Fruit fly (Drosophila melanogaster): ENCODE data around the gene Ulp1.

Ulp1 gene

DNA sequence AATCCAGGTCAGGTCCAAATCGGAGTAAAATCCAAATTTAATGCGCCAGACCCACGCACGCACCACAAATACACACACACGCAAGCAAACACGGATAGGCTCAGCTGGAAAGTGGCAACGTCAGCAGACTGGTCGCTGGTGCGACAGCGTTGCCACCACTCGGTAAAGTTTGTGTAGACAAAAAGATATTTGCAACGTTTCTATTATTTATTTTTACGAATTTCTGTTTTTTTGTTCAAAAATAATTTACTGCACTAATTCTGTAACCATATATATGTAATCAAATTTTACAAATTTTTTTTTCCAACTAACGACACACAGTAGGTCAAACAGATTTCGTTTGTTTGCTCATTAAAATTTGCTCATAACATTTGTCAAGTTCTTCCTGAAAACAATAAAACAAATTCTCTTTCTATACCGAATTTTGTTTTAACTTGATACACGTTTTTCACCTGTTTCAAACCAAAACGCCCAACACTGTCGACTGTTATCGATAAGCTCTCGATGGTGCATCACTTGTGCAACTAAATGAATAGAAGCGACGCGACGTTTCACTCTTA is 28.2 kb downstream of the Ulp1 start, which contains the start of the genes CG7556 and CG7453 (continued):
- no peak for TF ChIP-seq Trl (optimal IDR thresholded peaks at IDR 0.05)
- peak; percentile 62 for TF ChIP-seq Trl (GFP tag; optimal IDR thresholded peaks at IDR 0.05)
- TF ChIP-seq gsb-n (tag; optimal IDR thresholded peaks at IDR 0.05), result peak; percentile 57
- peak; percentile 47; the same call in 1 of the 2 replicates for TF ChIP-seq CG32772 (GFP tag; IDR thresholded peaks at IDR 0.05)
- peak; percentile 35 for TF ChIP-seq CG3407 (GFP tag; optimal IDR thresholded peaks at IDR 0.05)
- peak; percentile 42 for TF ChIP-seq caup (GFP tag; optimal IDR thresholded peaks at IDR 0.05; ENCODE audit: severe bottlenecking)
- TF ChIP-seq CG9609 (GFP tag; optimal IDR thresholded peaks at IDR 0.05), result peak; percentile 77
- TF ChIP-seq chif (GFP tag; optimal IDR thresholded peaks at IDR 0.05), result peak; percentile 72 to 79
- no peak for TF ChIP-seq corto (GFP tag; optimal IDR thresholded peaks at IDR 0.05)
- TF ChIP-seq CG17328 (GFP tag; IDR thresholded peaks at IDR 0.05), result 0 out of 2 replicates have a peak, but pooled peaks have one; percentile 27
- peak; percentile 66 for TF ChIP-seq CG12942 (GFP tag; optimal IDR thresholded peaks at IDR 0.05)
- no peak for TF ChIP-seq crol (GFP tag; IDR thresholded peaks at IDR 0.05)
- no peak for TF ChIP-seq yki (optimal IDR thresholded peaks at IDR 0.05)
- TF ChIP-seq hth (optimal IDR thresholded peaks at IDR 0.05), result no peak
- peak; percentile 49 for TF ChIP-seq twi (tag; optimal IDR thresholded peaks at IDR 0.05)
- TF ChIP-seq CG15696 (tag; optimal IDR thresholded peaks at IDR 0.05), result peak; percentile 74
- TF ChIP-seq Sin3A (optimal IDR thresholded peaks at IDR 0.05), result peak; percentile 65
- peak; percentile 74 for TF ChIP-seq CG8944 (GFP tag; optimal IDR thresholded peaks at IDR 0.05)
- TF ChIP-seq CG7372 (GFP tag; IDR thresholded peaks at IDR 0.05), result 0 out of 2 replicates have a peak, but pooled peaks have one; percentile 21
- TF ChIP-seq CG13424 (tag; optimal IDR thresholded peaks at IDR 0.05), result peak; percentile 77
- no peak for TF ChIP-seq hb (GFP tag; IDR thresholded peaks at IDR 0.05; ENCODE audit: partially characterized antibody)
- peak; percentile 76 for TF ChIP-seq cg (GFP tag; optimal IDR thresholded peaks at IDR 0.05)
- no peak for TF ChIP-seq fd64A (GFP tag; optimal IDR thresholded peaks at IDR 0.05)
- TF ChIP-seq amos (GFP tag; IDR thresholded peaks at IDR 0.05; ENCODE audit: partially characterized antibody), result no peak
- TF ChIP-seq kay (GFP tag; optimal IDR thresholded peaks at IDR 0.05), result peak; percentile 60
- peak; percentile 53 for TF ChIP-seq CG13296 (GFP tag; optimal IDR thresholded peaks at IDR 0.05)
- no peak for TF ChIP-seq exex (tag; optimal IDR thresholded peaks at IDR 0.05)
- TF ChIP-seq slbo (GFP tag; IDR thresholded peaks at IDR 0.05), result peak; percentile 80
- TF ChIP-seq Rx (GFP tag; IDR thresholded peaks at IDR 0.05), result no peak; the same call in 1 of the 2 replicates
- no peak for TF ChIP-seq CG1024 (GFP tag; IDR thresholded peaks at IDR 0.05)
- TF ChIP-seq Abd-B (GFP tag; optimal IDR thresholded peaks at IDR 0.05), result peak; percentile 76
- no peak for TF ChIP-seq Hey (tag; optimal IDR thresholded peaks at IDR 0.05)
- TF ChIP-seq dan (GFP tag; IDR thresholded peaks at IDR 0.05), result no peak
- peak; percentile 79 for TF ChIP-seq tio (GFP tag; optimal IDR thresholded peaks at IDR 0.05)
- peak; percentile 40 for TF ChIP-seq Deaf1 (tag; optimal IDR thresholded peaks at IDR 0.05)
- peak; percentile 64 for TF ChIP-seq CG5245 (GFP tag; optimal IDR thresholded peaks at IDR 0.05)
- TF ChIP-seq Oli (tag; optimal IDR thresholded peaks at IDR 0.05), result peak; percentile 69
- peak; percentile 62 for TF ChIP-seq CG3281 (GFP tag; optimal IDR thresholded peaks at IDR 0.05)
- TF ChIP-seq Sry-δ (GFP tag; optimal IDR thresholded peaks at IDR 0.05), result peak; percentile 67
- TF ChIP-seq CG13775 (GFP tag; optimal IDR thresholded peaks at IDR 0.05), result peak; percentile 83
- peak; percentile 38; the same call in 3 of the 4 replicates for TF ChIP-seq Gug (GFP tag; IDR thresholded peaks at IDR 0.05)
- TF ChIP-seq sim (GFP tag; IDR thresholded peaks at IDR 0.05), result no peak
- no peak for TF ChIP-seq hbn (GFP tag; IDR thresholded peaks at IDR 0.05; ENCODE audit: partially characterized antibody)
- no peak for TF ChIP-seq prd (optimal IDR thresholded peaks at IDR 0.05)
- TF ChIP-seq prd (GFP tag; IDR thresholded peaks at IDR 0.05), result peak; percentile 71
- peak; percentile 29 for TF ChIP-seq psq (GFP tag; optimal IDR thresholded peaks at IDR 0.05)
- no peak for TF ChIP-seq ftz-f1 (GFP tag; optimal IDR thresholded peaks at IDR 0.05)
- peak; percentile 77 for TF ChIP-seq Sox100B (GFP tag; optimal IDR thresholded peaks at IDR 0.05)
- no peak for TF ChIP-seq h (optimal IDR thresholded peaks at IDR 0.05)
- TF ChIP-seq CG2712 (tag; optimal IDR thresholded peaks at IDR 0.05), result peak; percentile 80
- 0 out of 3 replicates have a peak, but pooled peaks have one; percentile 26 for TF ChIP-seq C15 (GFP tag; IDR thresholded peaks at IDR 0.05)
- TF ChIP-seq nom (GFP tag; optimal IDR thresholded peaks at IDR 0.05), result peak; percentile 15

Measured in whole organism, embryonic.